Fruit fly (Drosophila melanogaster) whole organism, pupa: ENCODE results near the gene Dtd.

Source experiments
- CG12605 ChIP-seq: fragments of 200-800 bp; sonication (Bioruptor generic); IDR thresholded peaks from 2 replicates; pipeline ENCODE4 v1.3.6; 2022; ENCODE audit warnings: missing biosample characterization, missing genetic modification characterization
- CG13204 ChIP-seq: fragments of 200-800 bp; sonication (Bioruptor generic); optimal IDR thresholded peaks from 2 replicates; lab custom pipeline; 2018; ENCODE audit warnings: missing biosample characterization, mild to moderate bottlenecking, missing genetic modification characterization, moderate library complexity
- CG8159 ChIP-seq: fragments of 200-800 bp; sonication (Bioruptor generic); optimal IDR thresholded peaks from 3 replicates; lab custom pipeline; 2018; ENCODE audit warnings: missing biosample characterization, mild to moderate bottlenecking, missing genetic modification characterization, moderate library complexity
- CG9948 ChIP-seq: fragments of 200-800 bp; sonication (Bioruptor generic); optimal IDR thresholded peaks from 2 replicates; lab custom pipeline; 2018; ENCODE audit warnings: missing biosample characterization, mild to moderate bottlenecking, missing genetic modification characterization, moderate library complexity
- rn ChIP-seq: fragments of 200-800 bp; sonication (Bioruptor generic); IDR thresholded peaks from 2 replicates; pipeline ENCODE4 v1.3.6; 2022; ENCODE audit warnings: missing biosample characterization, missing genetic modification characterization

- TF ChIP-seq rn (GFP tag; lab: Robert Waterston, UW) = no peak
- TF ChIP-seq CG13204 = no peak
- no peak for TF ChIP-seq CG9948 (tag; lab: Kevin White, UChicago)
- no peak for TF ChIP-seq CG12605 (GFP tag; lab: Robert Waterston, UW)
- no peak for TF ChIP-seq CG8159
Observed at dm6 chr3R:11431395-11431977, 1.6 kb downstream of the Dtd start, which contains the start of the genes RpL24-like and CG5276.
